Worm (Caenorhabditis elegans): ENCODE data around the gene pas-6.

pas-6 gene

ce11 chrV:5579666-5580065 lies 4.5 kb downstream of the pas-6 start:
- TF ChIP-seq elt-1 (tag; optimal IDR thresholded peaks at IDR 0.05; ENCODE audit: borderline replicate concordance, insufficient read depth) (no peak), ham-2 (GFP tag; optimal IDR thresholded peaks at IDR 0.05) (no peak), nhr-12 (tag; optimal IDR thresholded peaks at IDR 0.05) (no peak), tbx-8 (GFP tag; optimal IDR thresholded peaks at IDR 0.05) (no peak), ztf-11 (tag; optimal IDR thresholded peaks at IDR 0.05) (no peak), zip-8 (tag; optimal IDR thresholded peaks at IDR 0.05) (no peak), bed-3 (GFP tag; optimal IDR thresholded peaks at IDR 0.05) (no peak), elt-3 (tag; optimal IDR thresholded peaks at IDR 0.05) (no peak), lin-13 (tag; optimal IDR thresholded peaks at IDR 0.05) (no peak), pha-4 (tag; optimal IDR thresholded peaks at IDR 0.05) (no peak), hlh-1 (tag; optimal IDR thresholded peaks at IDR 0.05) (no peak), mls-2 (tag; optimal IDR thresholded peaks at IDR 0.05) (no peak), M03D4.4 (tag; optimal IDR thresholded peaks at IDR 0.05) (no peak), unc-62 (GFP tag; optimal IDR thresholded peaks at IDR 0.05) (no peak), nhr-28 (tag; optimal IDR thresholded peaks at IDR 0.05) (no peak), flh-1 (GFP tag; optimal IDR thresholded peaks at IDR 0.05) (no peak), sptf-1 (tag; optimal IDR thresholded peaks at IDR 0.05) (no peak), drap-1 (GFP tag; optimal IDR thresholded peaks at IDR 0.05) (no peak), ces-1 (GFP tag; optimal IDR thresholded peaks at IDR 0.05) (no peak)

ce11 chrV:5576008-5576407 lies 8.1 kb downstream of the pas-6 start:
- TF ChIP-seq zip-8 (tag; optimal IDR thresholded peaks at IDR 0.05) (no peak), snpc-4 (tag; optimal IDR thresholded peaks at IDR 0.05) (no peak), ceh-39 (tag; optimal IDR thresholded peaks at IDR 0.05) (no peak), mep-1 (tag; optimal IDR thresholded peaks at IDR 0.05) (no peak), elt-1 (tag; optimal IDR thresholded peaks at IDR 0.05; ENCODE audit: borderline replicate concordance, insufficient read depth) (no peak), flh-1 (GFP tag; optimal IDR thresholded peaks at IDR 0.05) (no peak), unc-39 (tag; optimal IDR thresholded peaks at IDR 0.05) (no peak), nhr-2 (tag; optimal IDR thresholded peaks at IDR 0.05) (no peak), cnd-1 (tag; optimal IDR thresholded peaks at IDR 0.05) (no peak)

ce11 chrV:5571691-5572090 lies 12.5 kb downstream of the pas-6 start:
- TF ChIP-seq ces-1 (GFP tag; optimal IDR thresholded peaks at IDR 0.05) (peak; percentile 32), nhr-76 (tag; optimal IDR thresholded peaks at IDR 0.05) (no peak)

ce11 chrV:5570433-5570832 lies 13.7 kb downstream of the pas-6 start, which contains the start of gene glb-6:
glb-6 (minus strand) TSS chrV:5570533.
- TF ChIP-seq ces-1 (GFP tag; optimal IDR thresholded peaks at IDR 0.05) (peak; percentile 21), lin-13 (tag; optimal IDR thresholded peaks at IDR 0.05) (no peak)

- TF ChIP-seq nhr-76 (tag; optimal IDR thresholded peaks at IDR 0.05): no peak
- TF ChIP-seq lin-32 (GFP tag; optimal IDR thresholded peaks at IDR 0.05): no peak
These were observed 17.0 kb downstream of the pas-6 start, which contains the start of gene C18C4.7 for ce11 chrV:5567119-5567518. C18C4.7 (minus strand) TSS chrV:5567219.

- TF ChIP-seq sem-2 (GFP tag; optimal IDR thresholded peaks at IDR 0.05) (no peak), hlh-1 (tag; optimal IDR thresholded peaks at IDR 0.05) (no peak), M03D4.4 (tag; optimal IDR thresholded peaks at IDR 0.05) (no peak), ceh-39 (tag; optimal IDR thresholded peaks at IDR 0.05) (no peak), lin-32 (GFP tag; optimal IDR thresholded peaks at IDR 0.05) (no peak), mab-5 (tag; optimal IDR thresholded peaks at IDR 0.05) (no peak), lin-13 (tag; optimal IDR thresholded peaks at IDR 0.05) (no peak), ztf-11 (tag; optimal IDR thresholded peaks at IDR 0.05) (no peak), tbx-8 (GFP tag; optimal IDR thresholded peaks at IDR 0.05) (no peak), unc-62 (GFP tag; optimal IDR thresholded peaks at IDR 0.05) (no peak), elt-1 (tag; optimal IDR thresholded peaks at IDR 0.05; ENCODE audit: borderline replicate concordance, insufficient read depth) (no peak), flh-1 (GFP tag; optimal IDR thresholded peaks at IDR 0.05) (no peak), blmp-1 (tag; optimal IDR thresholded peaks at IDR 0.05) (no peak), nhr-2 (tag; optimal IDR thresholded peaks at IDR 0.05) (no peak), mls-2 (tag; optimal IDR thresholded peaks at IDR 0.05) (no peak), zip-8 (tag; optimal IDR thresholded peaks at IDR 0.05) (no peak), nhr-12 (tag; optimal IDR thresholded peaks at IDR 0.05) (no peak), cnd-1 (tag; optimal IDR thresholded peaks at IDR 0.05) (no peak), mep-1 (tag; optimal IDR thresholded peaks at IDR 0.05) (no peak)
These were observed 24.3 kb downstream of the pas-6 start for ce11 chrV:5559882-5560281.

Data from whole organism, mixed stage, embryonic.